Worm (Caenorhabditis elegans) whole organism, late embryonic: ENCODE data around the gene C44B7.11.

Experiments
- K02D7.2 ChIP-seq: sonication (generic microtip); optimal IDR thresholded peaks from 2 replicates; lab custom pipeline; 2017; ENCODE audit warnings: mild to moderate bottlenecking, missing genetic modification characterization, missing compliant biosample characterization
- ama-1 ChIP-seq: fragments of 150-350 bp; optimal IDR thresholded peaks from 2 replicates; lab custom pipeline; 2014
- ceh-30 ChIP-seq: fragments of 150-350 bp; optimal IDR thresholded peaks from 2 replicates; lab custom pipeline; 2014; ENCODE audit warnings: missing biosample characterization, missing genetic modification characterization
- ceh-6 ChIP-seq: fragments of 200-800 bp; sonication (Bioruptor generic); optimal IDR thresholded peaks from 2 replicates; lab custom pipeline; 2018; ENCODE audit warnings: mild to moderate bottlenecking, missing genetic modification characterization, missing compliant biosample characterization
- elt-2 ChIP-seq: sonication (generic microtip); optimal IDR thresholded peaks from 2 replicates; lab custom pipeline; 2016; ENCODE audit warnings: missing genetic modification reagents, missing genetic modification characterization, missing compliant biosample characterization
- fkh-10 ChIP-seq: fragments of 150-350 bp; optimal IDR thresholded peaks from 2 replicates; lab custom pipeline; 2014; ENCODE audit warnings: missing biosample characterization, missing genetic modification reagents, missing genetic modification characterization
- hlh-6 ChIP-seq: sonication (generic microtip); optimal IDR thresholded peaks from 2 replicates; lab custom pipeline; 2016; ENCODE audit warnings: missing genotype, missing genetic modification characterization, missing compliant biosample characterization
- lin-11 ChIP-seq: fragments of 200-800 bp; sonication (Bioruptor generic); optimal IDR thresholded peaks from 2 replicates; lab custom pipeline; 2018; ENCODE audit warnings: mild to moderate bottlenecking, missing genetic modification characterization, missing compliant biosample characterization
- nfya-1 ChIP-seq: sonication (generic microtip); optimal IDR thresholded peaks from 2 replicates; lab custom pipeline; 2017; ENCODE audit warnings: missing genetic modification characterization, mild to moderate bottlenecking, missing compliant biosample characterization, antibody characterized with exemption, moderate library complexity
- pat-9 ChIP-seq: fragments of 200-800 bp; sonication (Bioruptor generic); optimal IDR thresholded peaks from 2 replicates; lab custom pipeline; 2018; ENCODE audit warnings: mild to moderate bottlenecking, missing genetic modification characterization, moderate library complexity, missing compliant biosample characterization
- pha-4 ChIP-seq: fragments of 150-350 bp; optimal IDR thresholded peaks from 2 replicates; lab custom pipeline; 2018; ENCODE audit warnings: missing biosample characterization, missing genetic modification reagents, missing genetic modification characterization
- sox-4 ChIP-seq: sonication (generic microtip); optimal IDR thresholded peaks from 2 replicates; lab custom pipeline; 2017; ENCODE audit warnings: mild to moderate bottlenecking, missing genetic modification characterization, inconsistent platforms, missing compliant biosample characterization
- zip-5 ChIP-seq: sonication (generic microtip); optimal IDR thresholded peaks from 2 replicates; lab custom pipeline; 2016; ENCODE audit warnings: missing genetic modification characterization, missing compliant biosample characterization

DNA sequence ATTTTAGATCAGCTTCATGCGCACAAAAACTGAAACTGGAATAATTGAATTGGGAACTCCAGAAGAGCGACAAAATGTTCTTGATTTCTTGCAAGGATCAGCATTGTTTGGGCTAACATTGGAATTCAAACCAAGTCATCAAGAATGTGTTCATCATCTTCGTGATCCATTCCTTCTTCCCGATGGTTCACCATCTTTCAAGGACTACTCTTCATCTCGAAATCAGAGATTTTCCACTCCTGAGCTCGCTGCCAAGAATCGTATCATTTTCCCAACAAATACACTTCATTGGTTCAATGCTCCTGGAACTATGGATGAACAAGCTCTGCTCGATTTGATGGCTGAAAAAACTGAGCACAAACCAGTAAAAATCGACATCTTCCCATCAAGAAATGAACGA, 3.4 kb upstream of the C44B7.11 start:
- no peak for TF ChIP-seq ama-1 (lab: Kevin White, UChicago)
- TF ChIP-seq pha-4 (tag; lab: Kevin White, UChicago): no peak
- TF ChIP-seq pat-9 (tag; lab: Kevin White, UChicago): no peak
- TF ChIP-seq lin-11 (tag; lab: Kevin White, UChicago): no peak
- no peak for TF ChIP-seq elt-2 (tag; lab: Kevin White, UChicago)
- TF ChIP-seq fkh-10: no peak
- no peak for TF ChIP-seq sox-4
- TF ChIP-seq nfya-1: no peak
- TF ChIP-seq ceh-6 (GFP tag; lab: Kevin White, UChicago): no peak
- no peak for TF ChIP-seq hlh-6 (tag; lab: Kevin White, UChicago)
- TF ChIP-seq ceh-30 (tag; lab: Kevin White, UChicago): no peak
- no peak for TF ChIP-seq zip-5 (tag; lab: Kevin White, UChicago)
- TF ChIP-seq K02D7.2 (tag; lab: Kevin White, UChicago): no peak
